Worm (Caenorhabditis elegans): ENCODE measurements around the gene T12G3.6.

Gene T12G3.6

ce11 chrIV:12013120-12013519 lies 18.0 kb downstream of the T12G3.6 start, which contains the start of gene spe-17 (continued):
- TF ChIP-seq hlh-8 (tag; optimal IDR thresholded peaks at IDR 0.05) (no peak), T23F11.4 (GFP tag; optimal IDR thresholded peaks at IDR 0.05) (no peak), sox-4 (tag; optimal IDR thresholded peaks at IDR 0.05) (no peak)

ce11 chrIV:12012439-12013003 lies 18.6 kb downstream of the T12G3.6 start:
- TF ChIP-seq ceh-18 (tag; optimal IDR thresholded peaks at IDR 0.05) (peak; percentile 33), ceh-45 (GFP tag; IDR thresholded peaks at IDR 0.05) (no peak), ceh-14 (tag; optimal IDR thresholded peaks at IDR 0.05) (peak; percentile 36), pros-1 (tag; optimal IDR thresholded peaks at IDR 0.05) (no peak), nfya-1 (tag; optimal IDR thresholded peaks at IDR 0.05) (peak; percentile 8), nhr-232 (tag; optimal IDR thresholded peaks at IDR 0.05) (no peak), C38D4.7 (GFP tag; optimal IDR thresholded peaks at IDR 0.05) (no peak), T23F11.4 (GFP tag; optimal IDR thresholded peaks at IDR 0.05) (no peak), gmeb-2 (tag; optimal IDR thresholded peaks at IDR 0.05) (no peak), unc-55 (GFP tag; optimal IDR thresholded peaks at IDR 0.05) (peak; percentile 51), rnt-1 (tag; optimal IDR thresholded peaks at IDR 0.05) (peak; percentile 71), K09A11.1 (tag; optimal IDR thresholded peaks at IDR 0.05; ENCODE audit: insufficient read depth) (no peak), fkh-6 (tag; optimal IDR thresholded peaks at IDR 0.05) (no peak), odd-2 (tag; optimal IDR thresholded peaks at IDR 0.05) (no peak), ztf-16 (tag; optimal IDR thresholded peaks at IDR 0.05) (no peak), mec-3 (tag; optimal IDR thresholded peaks at IDR 0.05; ENCODE audit: borderline replicate concordance) (no peak), dve-1 (tag; optimal IDR thresholded peaks at IDR 0.05) (no peak), pha-4 (tag; optimal IDR thresholded peaks at IDR 0.05) (no peak)

ce11 chrIV:12010859-12011258 lies 20.2 kb downstream of the T12G3.6 start, which contains the start of the genes ZK617.26 and unc-22:
TSS of gene ZK617.26 (minus strand) at chrIV:12010959.
TSS of gene unc-22 (minus strand) at chrIV:12011007.
- no peak for TF ChIP-seq unc-3 (GFP tag; conservative IDR thresholded peaks at IDR 0.05)
- no peak for TF ChIP-seq unc-3 (tag; optimal IDR thresholded peaks at IDR 0.05)
- no peak for TF ChIP-seq ceh-19 (GFP tag; optimal IDR thresholded peaks at IDR 0.05)
- no peak for TF ChIP-seq dmd-4 (tag; optimal IDR thresholded peaks at IDR 0.05; ENCODE audit: borderline replicate concordance)
- no peak for TF ChIP-seq Y22D7AL.16 (tag; optimal IDR thresholded peaks at IDR 0.05)
- TF ChIP-seq ceh-18 (tag; optimal IDR thresholded peaks at IDR 0.05): no peak
- TF ChIP-seq fkh-10 (GFP tag; optimal IDR thresholded peaks at IDR 0.05): no peak
- TF ChIP-seq K09A11.1 (tag; optimal IDR thresholded peaks at IDR 0.05; ENCODE audit: insufficient read depth): no peak
- TF ChIP-seq rnt-1 (tag; optimal IDR thresholded peaks at IDR 0.05): no peak
- TF ChIP-seq unc-55 (GFP tag; optimal IDR thresholded peaks at IDR 0.05): no peak
- no peak for TF ChIP-seq ceh-34 (tag; optimal IDR thresholded peaks at IDR 0.05)
- no peak for TF ChIP-seq unc-86 (tag; optimal IDR thresholded peaks at IDR 0.05)
- no peak for TF ChIP-seq K02D7.2 (tag; optimal IDR thresholded peaks at IDR 0.05)
- TF ChIP-seq sdc-2 (tag; optimal IDR thresholded peaks at IDR 0.05): no peak
- TF ChIP-seq elt-4 (tag; optimal IDR thresholded peaks at IDR 0.05): no peak

- TF ChIP-seq lin-11 (tag; optimal IDR thresholded peaks at IDR 0.05) (no peak), syd-9 (tag; optimal IDR thresholded peaks at IDR 0.05) (peak; percentile 48), lim-6 (tag; optimal IDR thresholded peaks at IDR 0.05) (no peak), tbx-2 (tag; optimal IDR thresholded peaks at IDR 0.05) (peak; percentile 38), elt-2 (tag; optimal IDR thresholded peaks at IDR 0.05) (no peak), T23F11.4 (GFP tag; optimal IDR thresholded peaks at IDR 0.05) (no peak), K02D7.2 (tag; optimal IDR thresholded peaks at IDR 0.05) (no peak), dmd-4 (tag; optimal IDR thresholded peaks at IDR 0.05; ENCODE audit: borderline replicate concordance) (peak; percentile 8), unc-55 (GFP tag; optimal IDR thresholded peaks at IDR 0.05) (peak; percentile 45), ceh-9 (tag; optimal IDR thresholded peaks at IDR 0.05) (no peak), pha-4 (tag; optimal IDR thresholded peaks at IDR 0.05) (no peak), ref-2 (tag; optimal IDR thresholded peaks at IDR 0.05) (no peak), ama-1 (optimal IDR thresholded peaks at IDR 0.05) (no peak), K09A11.1 (tag; optimal IDR thresholded peaks at IDR 0.05; ENCODE audit: insufficient read depth) (no peak), hlh-15 (tag; optimal IDR thresholded peaks at IDR 0.05) (no peak), ceh-18 (tag; optimal IDR thresholded peaks at IDR 0.05) (peak; percentile 91), sox-4 (tag; optimal IDR thresholded peaks at IDR 0.05) (no peak), che-1 (tag; optimal IDR thresholded peaks at IDR 0.05) (no peak), elt-4 (tag; optimal IDR thresholded peaks at IDR 0.05) (no peak), gmeb-2 (tag; optimal IDR thresholded peaks at IDR 0.05) (no peak), dve-1 (tag; optimal IDR thresholded peaks at IDR 0.05) (no peak), ceh-2 (tag; optimal IDR thresholded peaks at IDR 0.05) (peak; percentile 11), ceh-34 (tag; optimal IDR thresholded peaks at IDR 0.05) (peak; percentile 47), F13H6.1 (tag; optimal IDR thresholded peaks at IDR 0.05) (no peak), nfya-1 (tag; optimal IDR thresholded peaks at IDR 0.05) (peak; percentile 6), ceh-45 (GFP tag; IDR thresholded peaks at IDR 0.05) (no peak), mec-3 (tag; optimal IDR thresholded peaks at IDR 0.05; ENCODE audit: borderline replicate concordance) (no peak), ceh-30 (tag; optimal IDR thresholded peaks at IDR 0.05) (no peak)
Observed at ce11 chrIV:12010377-12010776, 20.7 kb downstream of the T12G3.6 start.

Data from whole organism, late embryonic.